Fruit fly (Drosophila melanogaster): ENCODE results near the gene bnk.

bnk gene

dm6 chr3R:31222125-31222889 lies 29.1 kb downstream of the bnk start (continued):
- peak; percentile 63 for TF ChIP-seq gcm (GFP tag; optimal IDR thresholded peaks at IDR 0.05)
- TF ChIP-seq CG4424 (GFP tag; optimal IDR thresholded peaks at IDR 0.05), result peak; percentile 68
- no peak for TF ChIP-seq hth (optimal IDR thresholded peaks at IDR 0.05)
- TF ChIP-seq fru (optimal IDR thresholded peaks at IDR 0.05), result no peak
- TF ChIP-seq CG7839 (tag; optimal IDR thresholded peaks at IDR 0.05), result peak; percentile 92
- no peak for TF ChIP-seq ci (GFP tag; IDR thresholded peaks at IDR 0.05)
- TF ChIP-seq wdn (GFP tag; IDR thresholded peaks at IDR 0.05), result no peak
- TF ChIP-seq dan (GFP tag; IDR thresholded peaks at IDR 0.05), result no peak
- TF ChIP-seq CG31224 (GFP tag; IDR thresholded peaks at IDR 0.05), result no peak
- TF ChIP-seq tx (GFP tag; optimal IDR thresholded peaks at IDR 0.05), result peak; percentile 79
- peak; percentile 48 for TF ChIP-seq sd (tag; optimal IDR thresholded peaks at IDR 0.05)
- peak; percentile 65 for TF ChIP-seq Mad (GFP tag; optimal IDR thresholded peaks at IDR 0.05)
- TF ChIP-seq dmrt99B (tag; optimal IDR thresholded peaks at IDR 0.05), result peak; percentile 89
- no peak for TF ChIP-seq NFAT (GFP tag; IDR thresholded peaks at IDR 0.05)
- no peak for TF ChIP-seq CG11560 (tag; IDR thresholded peaks at IDR 0.05)
- TF ChIP-seq gro (GFP tag; optimal IDR thresholded peaks at IDR 0.05), result peak; percentile 69
- peak; percentile 92 for TF ChIP-seq CG2120 (GFP tag; optimal IDR thresholded peaks at IDR 0.05)
- peak; percentile 87 for TF ChIP-seq lilli (GFP tag; optimal IDR thresholded peaks at IDR 0.05)
- no peak for TF ChIP-seq CG3847 (GFP tag; IDR thresholded peaks at IDR 0.05)
- no peak for TF ChIP-seq HLH3B (GFP tag; IDR thresholded peaks at IDR 0.05)
- TF ChIP-seq CG12104 (GFP tag; optimal IDR thresholded peaks at IDR 0.05), result peak; percentile 75
- peak; percentile 76 for TF ChIP-seq repo (GFP tag; optimal IDR thresholded peaks at IDR 0.05)
- no peak for TF ChIP-seq CG32772 (GFP tag; IDR thresholded peaks at IDR 0.05)
- peak; percentile 73 for TF ChIP-seq CG9437 (GFP tag; optimal IDR thresholded peaks at IDR 0.05)
- peak; percentile 52 for TF ChIP-seq CG4617 (GFP tag; optimal IDR thresholded peaks at IDR 0.05; ENCODE audit: borderline replicate concordance)
- TF ChIP-seq CG14860 (GFP tag; IDR thresholded peaks at IDR 0.05; ENCODE audit: partially characterized antibody), result no peak
- peak; percentile 75 for TF ChIP-seq ERR (GFP tag; optimal IDR thresholded peaks at IDR 0.05)
- peak; percentile 63 for TF ChIP-seq CG9876 (GFP tag; optimal IDR thresholded peaks at IDR 0.05)
- peak; percentile 86 for TF ChIP-seq pb (GFP tag; optimal IDR thresholded peaks at IDR 0.05)
- TF ChIP-seq sens (GFP tag), result peak; percentile 97
- TF ChIP-seq CG15696 (tag; optimal IDR thresholded peaks at IDR 0.05), result peak; percentile 81
- peak; percentile 45 for TF ChIP-seq NC2α (GFP tag; optimal IDR thresholded peaks at IDR 0.05)
- TF ChIP-seq ind (GFP tag; optimal IDR thresholded peaks at IDR 0.05), result peak; percentile 85
- TF ChIP-seq crc (GFP tag; optimal IDR thresholded peaks at IDR 0.05), result peak; percentile 80
- TF ChIP-seq dpn (GFP tag; optimal IDR thresholded peaks at IDR 0.05), result peak; percentile 85 to 89
- peak; percentile 79 for TF ChIP-seq HLH54F (GFP tag; optimal IDR thresholded peaks at IDR 0.05)
- peak in 1 of 2 experiments; percentile 26 for TF ChIP-seq eve (GFP tag; optimal IDR thresholded peaks at IDR 0.05)
- no peak for TF ChIP-seq sob (GFP tag; IDR thresholded peaks at IDR 0.05)
- TF ChIP-seq CG2116 (GFP tag; optimal IDR thresholded peaks at IDR 0.05), result peak; percentile 28
- no peak for TF ChIP-seq al (GFP tag; IDR thresholded peaks at IDR 0.05)
- TF ChIP-seq tap (tag; optimal IDR thresholded peaks at IDR 0.05), result peak; percentile 76
- peak; percentile 90 for TF ChIP-seq CG9727 (GFP tag; optimal IDR thresholded peaks at IDR 0.05)
- no peak for TF ChIP-seq CG7372 (GFP tag; IDR thresholded peaks at IDR 0.05)
- no peak for TF ChIP-seq esg (GFP tag; conservative IDR thresholded peaks at IDR 0.05)
- peak; percentile 68 for TF ChIP-seq CG1529 (GFP tag; optimal IDR thresholded peaks at IDR 0.05)
- TF ChIP-seq sqz (GFP tag; optimal IDR thresholded peaks at IDR 0.05), result peak; percentile 27
- TF ChIP-seq lab (GFP tag; optimal IDR thresholded peaks at IDR 0.05), result peak; percentile 89
- peak; percentile 67 for TF ChIP-seq exex (tag; optimal IDR thresholded peaks at IDR 0.05)
- TF ChIP-seq Kr (GFP tag; optimal IDR thresholded peaks at IDR 0.05), result no peak
- peak; percentile 74 for TF ChIP-seq Dip3 (GFP tag; optimal IDR thresholded peaks at IDR 0.05)
- TF ChIP-seq CoRest (tag; optimal IDR thresholded peaks at IDR 0.05), result peak; percentile 92
